In genomic region chrIV:3874417-3874816, ce11 we compare ENCODE assay signal across 7 worm cellular contexts.
TF ChIP-seq lines count a peak whose summit lies in the region.

No protein-coding gene starts in this region.

TF ChIP-seq in whole organism, L1 larva, 84 proteins besides CTCF, POLR2A, EP300 and RAD21 (continues in another document):
- no peak for TF ChIP-seq hpl-2 (GFP tag; optimal IDR thresholded peaks at IDR 0.05; lab: Kevin White, UChicago)
- no peak for TF ChIP-seq ces-1 (GFP tag; optimal IDR thresholded peaks at IDR 0.05; lab: Kevin White, UChicago)
- no peak for TF ChIP-seq hlh-4 (tag; optimal IDR thresholded peaks at IDR 0.05; lab: Kevin White, UChicago)
- TF ChIP-seq nhr-237 (tag; optimal IDR thresholded peaks at IDR 0.05; lab: Kevin White, UChicago), result no peak
- TF ChIP-seq fos-1 (tag; optimal IDR thresholded peaks at IDR 0.05; lab: Kevin White, UChicago), result no peak
- no peak for TF ChIP-seq sptf-1 (tag; optimal IDR thresholded peaks at IDR 0.05; lab: Kevin White, UChicago)
- TF ChIP-seq mdl-1 (tag; optimal IDR thresholded peaks at IDR 0.05; lab: Kevin White, UChicago), result no peak
- TF ChIP-seq nhr-47 (tag; optimal IDR thresholded peaks at IDR 0.05; lab: Kevin White, UChicago), result peak; percentile 22
- peak; percentile 8 for TF ChIP-seq zip-4 (GFP tag; optimal IDR thresholded peaks at IDR 0.05; lab: Kevin White, UChicago)
- no peak for TF ChIP-seq elt-2 (tag; optimal IDR thresholded peaks at IDR 0.05; lab: Kevin White, UChicago)
- peak; percentile 2 to 17 (median 15) for TF ChIP-seq dpl-1 (GFP tag; optimal IDR thresholded peaks at IDR 0.05; lab: Kevin White, UChicago)
- no peak for TF ChIP-seq lin-13 (GFP tag; optimal IDR thresholded peaks at IDR 0.05; lab: Kevin White, UChicago)
- peak; percentile 60 for TF ChIP-seq fkh-8 (tag; optimal IDR thresholded peaks at IDR 0.05; lab: Kevin White, UChicago)

TF ChIP-seq in whole organism, L2 larva, 48 proteins besides CTCF, POLR2A, EP300 and RAD21 (continues in another document):
- TF ChIP-seq snpc-4 (tag; optimal IDR thresholded peaks at IDR 0.05; lab: Kevin White, UChicago) (no peak), nhr-10 (tag; optimal IDR thresholded peaks at IDR 0.05; lab: Kevin White, UChicago) (peak; percentile 30), unc-55 (GFP tag; optimal IDR thresholded peaks at IDR 0.05; lab: Kevin White, UChicago) (peak; percentile 28), lin-13 (GFP tag; optimal IDR thresholded peaks at IDR 0.05; lab: Kevin White, UChicago) (no peak), F13H6.1 (tag; optimal IDR thresholded peaks at IDR 0.05; lab: Kevin White, UChicago) (peak; percentile 10), mbf-1 (tag; optimal IDR thresholded peaks at IDR 0.05; lab: Kevin White, UChicago) (no peak), ama-1 (optimal IDR thresholded peaks at IDR 0.05; lab: Kevin White, UChicago) (peak; percentile 95), lin-39 (tag; optimal IDR thresholded peaks at IDR 0.05; lab: Kevin White, UChicago) (no peak), aly-2 (tag; optimal IDR thresholded peaks at IDR 0.05; lab: Kevin White, UChicago) (no peak), nhr-6 (tag; optimal IDR thresholded peaks at IDR 0.05; lab: Kevin White, UChicago) (no peak), lsy-2 (tag; optimal IDR thresholded peaks at IDR 0.05; lab: Kevin White, UChicago) (peak in 1 of 2 experiments; percentile 51), dmd-4 (tag; optimal IDR thresholded peaks at IDR 0.05; lab: Kevin White, UChicago) (no peak), ZK546.5 (tag; optimal IDR thresholded peaks at IDR 0.05; lab: Kevin White, UChicago) (no peak), skn-1 (tag; optimal IDR thresholded peaks at IDR 0.05; lab: Kevin White, UChicago) (no peak)

TF ChIP-seq in whole organism, L3 larva, 47 proteins besides CTCF, POLR2A, EP300 and RAD21 (continues in another document):
- TF ChIP-seq nhr-11 (tag; optimal IDR thresholded peaks at IDR 0.05; lab: Kevin White, UChicago) (no peak), fos-1 (tag; optimal IDR thresholded peaks at IDR 0.05; lab: Kevin White, UChicago) (peak; percentile 23), fkh-10 (GFP tag; optimal IDR thresholded peaks at IDR 0.05; lab: Kevin White, UChicago) (no peak), eor-1 (tag; optimal IDR thresholded peaks at IDR 0.05; lab: Kevin White, UChicago) (no peak), nhr-67 (tag; optimal IDR thresholded peaks at IDR 0.05; lab: Kevin White, UChicago) (no peak), egl-27 (tag; optimal IDR thresholded peaks at IDR 0.05; lab: Kevin White, UChicago) (no peak), ceh-16 (tag; optimal IDR thresholded peaks at IDR 0.05; lab: Kevin White, UChicago) (no peak), ztf-11 (tag; optimal IDR thresholded peaks at IDR 0.05; lab: Kevin White, UChicago) (no peak), hmg-11 (tag; optimal IDR thresholded peaks at IDR 0.05; lab: Kevin White, UChicago) (peak; percentile 19), snpc-4 (tag; optimal IDR thresholded peaks at IDR 0.05; lab: Kevin White, UChicago) (no peak), ceh-9 (tag; optimal IDR thresholded peaks at IDR 0.05; lab: Kevin White, UChicago) (no peak), elt-1 (tag; optimal IDR thresholded peaks at IDR 0.05; lab: Kevin White, UChicago) (no peak), zag-1 (tag; optimal IDR thresholded peaks at IDR 0.05; lab: Kevin White, UChicago) (no peak), nhr-76 (tag; optimal IDR thresholded peaks at IDR 0.05; lab: Kevin White, UChicago) (no peak), ama-1 (optimal IDR thresholded peaks at IDR 0.05; lab: Kevin White, UChicago) (peak; percentile 89)

TF ChIP-seq in whole organism, L4 larva, 104 proteins besides CTCF, POLR2A, EP300 and RAD21 (continues in another document):
- TF ChIP-seq arid-1 (GFP tag; conservative IDR thresholded peaks at IDR 0.05; lab: Robert Waterston, UW) (no peak), F37D6.2 (tag; optimal IDR thresholded peaks at IDR 0.05; lab: Kevin White, UChicago) (no peak), nhr-102 (tag; optimal IDR thresholded peaks at IDR 0.05; lab: Kevin White, UChicago) (no peak), dpl-1 (GFP tag; optimal IDR thresholded peaks at IDR 0.05; lab: Kevin White, UChicago) (peak; percentile 34), F44E2.7 (GFP tag; IDR thresholded peaks at IDR 0.05; lab: Robert Waterston, UW) (no peak), ceh-62 (tag; optimal IDR thresholded peaks at IDR 0.05; lab: Kevin White, UChicago) (no peak), php-3 (GFP tag; IDR thresholded peaks at IDR 0.05; lab: Robert Waterston, UW) (no peak), mes-2 (tag; optimal IDR thresholded peaks at IDR 0.05; lab: Kevin White, UChicago; ENCODE audit: poor library complexity, severe bottlenecking) (peak; percentile 43), hlh-11 (tag; optimal IDR thresholded peaks at IDR 0.05; lab: Kevin White, UChicago) (peak; percentile 71), zfp-2 (tag; optimal IDR thresholded peaks at IDR 0.05; lab: Kevin White, UChicago) (no peak), nhr-6 (tag; optimal IDR thresholded peaks at IDR 0.05; lab: Kevin White, UChicago) (peak; percentile 63), vab-7 (GFP tag; IDR thresholded peaks at IDR 0.05; lab: Robert Waterston, UW) (no peak), snpc-1.2 (GFP tag; IDR thresholded peaks at IDR 0.05; lab: Robert Waterston, UW) (no peak), lin-38 (GFP tag; IDR thresholded peaks at IDR 0.05; lab: Robert Waterston, UW) (no peak; the same call in 1 of the 2 replicates)

TF ChIP-seq in whole organism, late embryonic, 69 proteins besides CTCF, POLR2A, EP300 and RAD21:
- no peak for TF ChIP-seq Y22D7AL.16 (tag; optimal IDR thresholded peaks at IDR 0.05; lab: Kevin White, UChicago)
- no peak for TF ChIP-seq ets-4 (tag; optimal IDR thresholded peaks at IDR 0.05; lab: Kevin White, UChicago)
- no peak for TF ChIP-seq ceh-9 (tag; optimal IDR thresholded peaks at IDR 0.05; lab: Kevin White, UChicago)
- peak; percentile 5 for TF ChIP-seq gmeb-2 (tag; optimal IDR thresholded peaks at IDR 0.05; lab: Kevin White, UChicago)
- TF ChIP-seq C38D4.7 (GFP tag; optimal IDR thresholded peaks at IDR 0.05; lab: Kevin White, UChicago), result no peak
- no peak for TF ChIP-seq lim-6 (tag; optimal IDR thresholded peaks at IDR 0.05; lab: Kevin White, UChicago)
- TF ChIP-seq pha-2 (tag; optimal IDR thresholded peaks at IDR 0.05; lab: Kevin White, UChicago), result no peak

TF ChIP-seq in whole organism, mixed stage, embryonic, 35 proteins besides CTCF, POLR2A, EP300 and RAD21:
- TF ChIP-seq sptf-1 (tag; optimal IDR thresholded peaks at IDR 0.05; lab: Kevin White, UChicago), result peak; percentile 18
- no peak for TF ChIP-seq nhr-28 (tag; optimal IDR thresholded peaks at IDR 0.05; lab: Kevin White, UChicago)
- no peak for TF ChIP-seq nhr-237 (tag; optimal IDR thresholded peaks at IDR 0.05; lab: Kevin White, UChicago)
- peak; percentile 34 for TF ChIP-seq ceh-83 (GFP tag; optimal IDR thresholded peaks at IDR 0.05; lab: Kevin White, UChicago)
- TF ChIP-seq mab-5 (tag; optimal IDR thresholded peaks at IDR 0.05; lab: Kevin White, UChicago), result no peak
- no peak for TF ChIP-seq lin-13 (tag; optimal IDR thresholded peaks at IDR 0.05; lab: Kevin White, UChicago)

TF ChIP-seq in whole organism, young adult, 124 proteins besides CTCF, POLR2A, EP300 and RAD21 (continues in another document):
- TF ChIP-seq gei-17 (GFP tag; optimal IDR thresholded peaks at IDR 0.05; lab: Kevin White, UChicago), result no peak
- no peak for TF ChIP-seq fkh-3 (tag; optimal IDR thresholded peaks at IDR 0.05; lab: Kevin White, UChicago)
- TF ChIP-seq attf-6 (GFP tag; IDR thresholded peaks at IDR 0.05; lab: Robert Waterston, UW), result no peak
- TF ChIP-seq lin-35 (GFP tag; optimal IDR thresholded peaks at IDR 0.05; lab: Kevin White, UChicago), result no peak
- TF ChIP-seq Y56A3A.18 (GFP tag; IDR thresholded peaks at IDR 0.05; lab: Robert Waterston, UW), result no peak
- 0 out of 2 replicates have a peak, but pooled peaks have one; percentile 41 for TF ChIP-seq K11D2.4 (GFP tag; IDR thresholded peaks at IDR 0.05; lab: Robert Waterston, UW)
- TF ChIP-seq snpc-1.1 (tag; optimal IDR thresholded peaks at IDR 0.05; lab: Kevin White, UChicago; ENCODE audit: insufficient read depth), result no peak
- peak; percentile 24 for TF ChIP-seq ceh-27 (GFP tag; optimal IDR thresholded peaks at IDR 0.05; lab: Kevin White, UChicago)
- TF ChIP-seq attf-5 (GFP tag; optimal IDR thresholded peaks at IDR 0.05; lab: Kevin White, UChicago), result peak; percentile 29
- TF ChIP-seq zim-3 (tag; optimal IDR thresholded peaks at IDR 0.05; lab: Kevin White, UChicago), result no peak
- TF ChIP-seq Y79H2A.3 (GFP tag; conservative IDR thresholded peaks at IDR 0.05; lab: Robert Waterston, UW), result no peak
- TF ChIP-seq ama-1 (optimal IDR thresholded peaks at IDR 0.05; lab: Kevin White, UChicago), result peak; percentile 58
- TF ChIP-seq ama-1 (GFP tag; optimal IDR thresholded peaks at IDR 0.05; lab: Kevin White, UChicago), result no peak
- no peak for TF ChIP-seq akir-1 (GFP tag; optimal IDR thresholded peaks at IDR 0.05; lab: Kevin White, UChicago)
- no peak for TF ChIP-seq D2030.7 (GFP tag; IDR thresholded peaks at IDR 0.05; lab: Robert Waterston, UW)
- no peak for TF ChIP-seq repo-1 (tag; optimal IDR thresholded peaks at IDR 0.05; lab: Kevin White, UChicago)
- no peak for TF ChIP-seq lsl-1 (GFP tag; optimal IDR thresholded peaks at IDR 0.05; lab: Kevin White, UChicago)
- TF ChIP-seq K12H6.12 (tag; optimal IDR thresholded peaks at IDR 0.05; lab: Kevin White, UChicago), result peak; percentile 34
- no peak for TF ChIP-seq F39B2.1 (GFP tag; IDR thresholded peaks at IDR 0.05; lab: Robert Waterston, UW)
- no peak for TF ChIP-seq mel-28 (tag; optimal IDR thresholded peaks at IDR 0.05; lab: Kevin White, UChicago; ENCODE audit: borderline replicate concordance)
- TF ChIP-seq mcd-1 (GFP tag; IDR thresholded peaks at IDR 0.05; lab: Robert Waterston, UW), result peak; percentile 30; the same call in 1 of the 2 replicates
- TF ChIP-seq hlh-26 (GFP tag; conservative IDR thresholded peaks at IDR 0.05; lab: Robert Waterston, UW), result no peak
- TF ChIP-seq madf-10 (tag; optimal IDR thresholded peaks at IDR 0.05; lab: Kevin White, UChicago), result no peak
- no peak for TF ChIP-seq lag-1 (GFP tag; IDR thresholded peaks at IDR 0.05; lab: Robert Waterston, UW)
- TF ChIP-seq tbp1 (GFP tag; optimal IDR thresholded peaks at IDR 0.05; lab: Kevin White, UChicago), result peak; percentile 32
- no peak for TF ChIP-seq him-1 (tag; optimal IDR thresholded peaks at IDR 0.05; lab: Kevin White, UChicago)
- peak; percentile 61; the same call in 1 of the 2 replicates for TF ChIP-seq cebp-1 (GFP tag; IDR thresholded peaks at IDR 0.05; lab: Robert Waterston, UW)
- TF ChIP-seq cebp-1 (tag; optimal IDR thresholded peaks at IDR 0.05; lab: Kevin White, UChicago), result peak; percentile 92
- TF ChIP-seq zfh-2 (GFP tag; conservative IDR thresholded peaks at IDR 0.05; lab: Robert Waterston, UW), result 0 out of 2 replicates have a peak, but pooled peaks have one; percentile 21
- no peak for TF ChIP-seq die-1 (tag; optimal IDR thresholded peaks at IDR 0.05; lab: Kevin White, UChicago)
- peak; percentile 42 for TF ChIP-seq lin-40 (tag; optimal IDR thresholded peaks at IDR 0.05; lab: Kevin White, UChicago)
- TF ChIP-seq Y95B8A.8 (GFP tag; IDR thresholded peaks at IDR 0.05; lab: Robert Waterston, UW), result no peak
- TF ChIP-seq attf-3 (GFP tag; conservative IDR thresholded peaks at IDR 0.05; lab: Robert Waterston, UW), result no peak
